Worm (Caenorhabditis elegans): ENCODE results near the gene F57G4.11.

- TF ChIP-seq ets-7 (tag; optimal IDR thresholded peaks at IDR 0.05): no peak
- no peak for TF ChIP-seq B0310.2 (tag; optimal IDR thresholded peaks at IDR 0.05)
- TF ChIP-seq ceh-13 (GFP tag; optimal IDR thresholded peaks at IDR 0.05): no peak
- no peak for TF ChIP-seq hnd-1 (tag; optimal IDR thresholded peaks at IDR 0.05)
- TF ChIP-seq flt-1 (GFP tag; IDR thresholded peaks at IDR 0.05): no peak
- TF ChIP-seq hmbx-1 (tag; optimal IDR thresholded peaks at IDR 0.05): no peak
- TF ChIP-seq tra-4 (tag; optimal IDR thresholded peaks at IDR 0.05): no peak
- no peak for TF ChIP-seq scrt-1 (GFP tag; IDR thresholded peaks at IDR 0.05)
- no peak for TF ChIP-seq F13C5.2 (tag; optimal IDR thresholded peaks at IDR 0.05)
- no peak for TF ChIP-seq ama-1 (optimal IDR thresholded peaks at IDR 0.05)
- TF ChIP-seq tbx-37 (GFP tag; conservative IDR thresholded peaks at IDR 0.05): no peak
- no peak for TF ChIP-seq ceh-36 (tag; optimal IDR thresholded peaks at IDR 0.05)
- TF ChIP-seq hmg-4 (GFP tag; optimal IDR thresholded peaks at IDR 0.05): no peak
- TF ChIP-seq aly-1 (tag; optimal IDR thresholded peaks at IDR 0.05): no peak
Measured at ce11 chrV:17601520-17601919, 23.5 kb upstream of the F57G4.11 start, which contains the start of gene ztf-25.
